Worm (Caenorhabditis elegans): Measurements from ENCODE around the gene irld-28.

DNA sequence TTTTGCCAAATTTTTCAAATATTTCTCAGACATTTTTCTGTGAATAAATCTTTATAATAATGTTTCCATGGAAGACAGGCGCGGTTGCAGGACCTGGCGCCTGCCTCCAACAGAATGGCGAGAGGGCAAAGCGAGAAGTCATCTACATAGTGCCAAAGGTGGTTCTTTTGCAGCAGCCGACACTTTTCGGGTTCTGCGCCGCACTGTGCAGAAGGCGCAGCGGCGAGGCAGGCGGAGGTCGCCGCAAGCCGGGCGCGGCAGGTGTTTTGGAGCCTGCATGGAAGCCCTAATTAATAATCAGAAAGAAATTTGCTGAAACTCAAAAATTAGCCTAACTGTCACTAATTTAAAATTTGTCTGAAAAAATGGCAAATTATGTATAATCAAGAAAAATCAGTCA, 7.5 kb upstream of the irld-28 start:
- TF ChIP-seq ceh-14 (tag; optimal IDR thresholded peaks at IDR 0.05), result no peak
- TF ChIP-seq ama-1 (optimal IDR thresholded peaks at IDR 0.05), result no peak
